Fruit fly (Drosophila melanogaster): Measurements from ENCODE around the gene CG6845.

Gene CG6845

dm6 chr3L:136591-137280 lies 9.5 kb upstream of the CG6845 start:
- no peak for TF ChIP-seq D1 (tag; optimal IDR thresholded peaks at IDR 0.05)
- no peak for TF ChIP-seq CG4496 (GFP tag; IDR thresholded peaks at IDR 0.05)
- no peak for TF ChIP-seq CG8301 (tag; optimal IDR thresholded peaks at IDR 0.05)
- TF ChIP-seq CG13204 (GFP tag; optimal IDR thresholded peaks at IDR 0.05), result no peak
- no peak for TF ChIP-seq Pif1A (GFP tag; optimal IDR thresholded peaks at IDR 0.05)
- no peak for TF ChIP-seq CG10348 (GFP tag; IDR thresholded peaks at IDR 0.05)
- TF ChIP-seq CG34367 (tag; optimal IDR thresholded peaks at IDR 0.05), result no peak
- no peak for TF ChIP-seq CG15710 (tag; optimal IDR thresholded peaks at IDR 0.05)
- TF ChIP-seq EcR (GFP tag; optimal IDR thresholded peaks at IDR 0.05), result no peak
- TF ChIP-seq CG32121 (GFP tag; IDR thresholded peaks at IDR 0.05), result no peak
- TF ChIP-seq Snoo (tag; optimal IDR thresholded peaks at IDR 0.05), result no peak
- TF ChIP-seq CG17806 (tag; optimal IDR thresholded peaks at IDR 0.05), result no peak
- TF ChIP-seq gl (tag; optimal IDR thresholded peaks at IDR 0.05), result no peak
- TF ChIP-seq Ets98B (GFP tag; IDR thresholded peaks at IDR 0.05), result no peak

DNA sequence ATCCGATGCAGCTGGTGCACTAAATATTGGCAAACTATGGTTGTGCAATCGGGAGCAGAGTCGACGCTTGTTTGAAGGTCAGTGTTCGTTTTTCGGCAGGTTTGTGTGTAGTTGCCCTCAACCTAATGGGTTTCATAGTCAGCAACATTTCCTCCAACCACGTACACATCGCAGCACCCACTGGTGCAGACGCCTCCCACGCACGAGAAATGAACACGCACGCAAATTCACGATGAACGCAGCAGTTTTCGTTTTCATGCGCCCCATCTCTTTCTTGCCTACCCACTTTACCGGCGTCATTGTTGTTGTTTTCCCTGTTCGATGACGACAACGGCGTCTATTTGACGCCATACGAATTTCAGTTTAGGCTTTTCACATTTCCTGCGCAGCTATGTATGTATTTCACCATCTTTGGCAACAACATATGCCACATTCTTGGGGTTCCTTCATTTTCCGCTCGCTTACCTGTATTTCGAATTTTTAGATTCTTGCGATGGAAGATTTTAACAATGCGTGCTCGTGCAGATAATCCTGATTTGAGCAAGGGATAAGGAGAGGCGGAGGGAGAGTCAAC lies 8.6 kb upstream of the CG6845 start:
- TF ChIP-seq gl (tag; optimal IDR thresholded peaks at IDR 0.05) (no peak), CG34367 (tag; optimal IDR thresholded peaks at IDR 0.05) (no peak)

- TF ChIP-seq CG8159 (tag; optimal IDR thresholded peaks at IDR 0.05) (peak; percentile 39), CG4496 (GFP tag; IDR thresholded peaks at IDR 0.05) (no peak), Ets98B (GFP tag; IDR thresholded peaks at IDR 0.05) (no peak), CG12605 (GFP tag; IDR thresholded peaks at IDR 0.05) (no peak), CG10348 (GFP tag; IDR thresholded peaks at IDR 0.05) (no peak), CG13204 (GFP tag; optimal IDR thresholded peaks at IDR 0.05) (no peak), CG32121 (GFP tag; IDR thresholded peaks at IDR 0.05) (no peak), rn (GFP tag; IDR thresholded peaks at IDR 0.05) (no peak), CG8301 (tag; optimal IDR thresholded peaks at IDR 0.05) (no peak), CG15710 (tag; optimal IDR thresholded peaks at IDR 0.05) (no peak), D1 (tag; optimal IDR thresholded peaks at IDR 0.05) (peak; percentile 16), CG17806 (tag; optimal IDR thresholded peaks at IDR 0.05) (peak; percentile 30), fd96Ca (GFP tag; IDR thresholded peaks at IDR 0.05) (no peak; the same call in 2 of the 3 replicates), CG9948 (tag; optimal IDR thresholded peaks at IDR 0.05) (no peak), EcR (GFP tag; optimal IDR thresholded peaks at IDR 0.05) (peak; percentile 94), Snoo (tag; optimal IDR thresholded peaks at IDR 0.05) (no peak), gl (tag; optimal IDR thresholded peaks at IDR 0.05) (peak; percentile 21), Pif1B (GFP tag; optimal IDR thresholded peaks at IDR 0.05) (no peak), Pif1A (GFP tag; optimal IDR thresholded peaks at IDR 0.05) (no peak)
These were observed 6.4 kb upstream of the CG6845 start for dm6 chr3L:139574-140567.

DNA sequence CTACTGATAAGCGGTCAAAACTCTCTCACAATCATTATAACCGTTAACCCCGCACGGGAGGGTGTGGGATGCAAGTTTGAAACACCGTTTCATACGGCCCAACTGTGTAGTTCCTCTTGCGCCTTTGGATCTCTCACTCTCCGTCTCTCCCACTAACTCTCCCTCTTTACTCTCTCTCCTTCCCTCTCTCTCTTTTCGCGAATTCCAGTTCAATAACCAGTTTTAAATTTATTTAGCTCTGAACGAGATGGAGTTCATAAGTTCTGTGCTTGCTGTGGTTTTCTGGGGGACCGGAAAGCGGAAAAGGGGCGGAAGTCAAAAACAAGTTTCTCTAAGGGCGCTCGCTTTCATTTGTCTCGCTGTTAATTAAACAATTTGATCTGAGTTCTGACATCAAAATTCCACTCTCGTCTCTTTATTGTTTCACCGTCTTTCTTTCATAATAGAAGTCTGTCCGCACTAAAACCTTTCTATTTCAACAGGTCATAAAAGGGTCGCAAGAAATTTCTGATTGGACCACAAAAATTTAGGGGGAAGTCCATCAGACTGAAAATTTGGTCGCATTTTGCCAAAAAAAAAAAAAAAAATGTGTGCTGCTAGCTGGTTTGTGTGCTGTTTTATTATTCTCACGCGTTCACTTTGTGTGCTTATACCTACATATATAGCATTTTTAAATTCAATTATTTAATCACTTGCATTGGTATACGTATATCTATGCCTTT lies 5.2 kb upstream of the CG6845 start:
- peak; percentile 95 for TF ChIP-seq EcR (GFP tag; optimal IDR thresholded peaks at IDR 0.05)
- TF ChIP-seq Pif1B (GFP tag; optimal IDR thresholded peaks at IDR 0.05), result peak; percentile 8
- 0 out of 3 replicates have a peak, but pooled peaks have one; percentile 34 for TF ChIP-seq CG4496 (GFP tag; IDR thresholded peaks at IDR 0.05)
- TF ChIP-seq CG12605 (GFP tag; IDR thresholded peaks at IDR 0.05), result peak; percentile 15; the same call in 1 of the 2 replicates
- no peak for TF ChIP-seq CG15710 (tag; optimal IDR thresholded peaks at IDR 0.05)
- peak; percentile 21; the same call in 1 of the 2 replicates for TF ChIP-seq Ets98B (GFP tag; IDR thresholded peaks at IDR 0.05)
- no peak for TF ChIP-seq Pif1A (GFP tag; optimal IDR thresholded peaks at IDR 0.05)

DNA sequence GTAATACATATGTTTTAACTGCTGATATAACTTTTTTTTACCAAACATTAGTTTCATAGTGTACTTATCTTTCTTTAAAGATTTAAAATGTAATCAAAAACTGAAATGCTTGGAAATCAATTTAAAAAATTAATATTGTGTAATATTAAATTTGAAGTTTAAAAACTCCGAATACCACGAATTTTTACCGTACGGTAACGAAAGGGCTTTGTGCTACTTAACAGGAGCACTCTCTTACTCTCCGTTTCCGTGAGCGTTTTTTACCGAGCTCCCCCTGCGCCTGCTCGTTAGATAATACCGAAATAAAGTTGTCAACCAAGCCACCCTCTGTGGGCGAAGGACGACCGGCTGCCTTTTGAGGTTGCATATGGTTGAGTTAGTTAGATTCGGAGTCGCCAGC lies 6.3 kb downstream of the CG6845 start, which contains the start of the genes Dic61B and p130CAS:
TSS of gene Dic61B (minus strand) at position 101 of the 400 bp plus-strand sequence.
TSS of gene p130CAS (plus strand) at position 396 of the 400 bp plus-strand sequence.
- no peak for TF ChIP-seq EcR (GFP tag; optimal IDR thresholded peaks at IDR 0.05)
- TF ChIP-seq CG9948 (tag; optimal IDR thresholded peaks at IDR 0.05), result no peak
- TF ChIP-seq CG14655 (GFP tag; optimal IDR thresholded peaks at IDR 0.05), result no peak
- TF ChIP-seq CG34367 (tag; optimal IDR thresholded peaks at IDR 0.05), result no peak
- TF ChIP-seq CG8301 (tag; optimal IDR thresholded peaks at IDR 0.05), result no peak
- no peak for TF ChIP-seq CG32121 (GFP tag; IDR thresholded peaks at IDR 0.05)
- TF ChIP-seq D1 (tag; optimal IDR thresholded peaks at IDR 0.05), result no peak
- no peak for TF ChIP-seq CG10348 (GFP tag; IDR thresholded peaks at IDR 0.05)
- TF ChIP-seq CG12605 (GFP tag; IDR thresholded peaks at IDR 0.05), result no peak
